Worm (Caenorhabditis elegans) whole organism, L3 larva: ENCODE results near the gene clec-228.
A peak's percentile ranks its signal among the peaks of the same experiment; 100 is the strongest.

Experiments
- R02D3.7 ChIP-seq: fragments of 150-350 bp; optimal IDR thresholded peaks from 2 replicates; lab custom pipeline; 2014; ENCODE audit warnings: missing biosample characterization, missing genetic modification characterization
- ZK546.5 ChIP-seq: sonication (generic microtip); optimal IDR thresholded peaks from 2 replicates; lab custom pipeline; 2017; ENCODE audit warnings: missing biosample characterization, missing genetic modification characterization
- aly-2 ChIP-seq: fragments of 150-350 bp; optimal IDR thresholded peaks from 2 replicates; lab custom pipeline; 2014; ENCODE audit warnings: missing biosample characterization, missing genetic modification characterization
- ceh-28 ChIP-seq: fragments of 150-350 bp; optimal IDR thresholded peaks from 2 replicates; lab custom pipeline; 2014; ENCODE audit warnings: missing biosample characterization, missing genetic modification reagents, missing genetic modification characterization
- ceh-82 ChIP-seq: fragments of 150-350 bp; optimal IDR thresholded peaks from 2 replicates; lab custom pipeline; 2014; ENCODE audit warnings: missing biosample characterization, missing genetic modification characterization
- ceh-9 ChIP-seq: sonication (generic microtip); optimal IDR thresholded peaks from 2 replicates; lab custom pipeline; 2018; ENCODE audit warnings: missing biosample characterization, missing genetic modification characterization
- daf-12 ChIP-seq: fragments of 150-350 bp; optimal IDR thresholded peaks from 2 replicates; lab custom pipeline; 2014; ENCODE audit warnings: missing biosample characterization, missing genetic modification reagents, missing genetic modification characterization
- egl-27 ChIP-seq: sonication (generic microtip); optimal IDR thresholded peaks from 4 replicates; lab custom pipeline; 2017; ENCODE audit warnings: missing biosample characterization, missing genetic modification reagents, missing genetic modification characterization
- elt-1 ChIP-seq: fragments of 150-350 bp; optimal IDR thresholded peaks from 2 replicates; lab custom pipeline; 2014; ENCODE audit warnings: missing biosample characterization, missing genetic modification characterization
- elt-2 ChIP-seq: sonication (generic microtip); optimal IDR thresholded peaks from 2 replicates; lab custom pipeline; 2016; ENCODE audit warnings: missing genetic modification reagents, mild to moderate bottlenecking, missing genetic modification characterization, missing compliant biosample characterization
- elt-3 ChIP-seq, 3 experiments: fragments of 150-350 bp in 1 of 3; sonication (generic microtip) in 2 of 3; optimal IDR thresholded peaks; 2 replicates in 2 of 3; 4 replicates in 1 of 3; lab custom pipeline; 2014 to 2017; ENCODE audit warnings: missing biosample characterization in 3 of 3, missing genetic modification characterization in 3 of 3
- eor-1 ChIP-seq, 2 experiments: fragments of 150-350 bp; optimal IDR thresholded peaks; 2 replicates each; lab custom pipeline; 2014 to 2018; ENCODE audit warnings: missing biosample characterization in 2 of 2, missing genetic modification characterization in 2 of 2
- fkh-10 ChIP-seq: sonication (generic microtip); optimal IDR thresholded peaks from 2 replicates; lab custom pipeline; 2017; ENCODE audit warnings: missing biosample characterization, missing genetic modification reagents, missing genetic modification characterization
- fos-1 ChIP-seq: fragments of 150-350 bp; optimal IDR thresholded peaks from 2 replicates; lab custom pipeline; 2014; ENCODE audit warnings: missing biosample characterization, missing genetic modification characterization
- hmg-11 ChIP-seq: sonication (generic microtip); optimal IDR thresholded peaks from 2 replicates; lab custom pipeline; 2016; ENCODE audit warnings: missing genetic modification characterization, missing compliant biosample characterization
- jun-1 ChIP-seq: fragments of 150-350 bp; optimal IDR thresholded peaks from 2 replicates; lab custom pipeline; 2014; ENCODE audit warnings: missing biosample characterization, missing genetic modification reagents, missing genetic modification characterization
- lin-39 ChIP-seq: fragments of 150-350 bp; optimal IDR thresholded peaks from 2 replicates; lab custom pipeline; 2018; ENCODE audit warnings: missing biosample characterization, missing genetic modification reagents, missing genetic modification characterization
- mml-1 ChIP-seq: fragments of 150-350 bp; sonication (generic microtip); optimal IDR thresholded peaks from 3 replicates; lab custom pipeline; 2014; ENCODE audit warnings: missing biosample characterization, missing genetic modification characterization
- nhr-11 ChIP-seq: fragments of 150-350 bp; optimal IDR thresholded peaks from 2 replicates; lab custom pipeline; 2014; ENCODE audit warnings: missing biosample characterization, missing genetic modification characterization
- nhr-76 ChIP-seq: fragments of 150-350 bp; sonication (generic microtip); optimal IDR thresholded peaks from 5 replicates; lab custom pipeline; 2014; ENCODE audit warnings: missing biosample characterization, missing genetic modification characterization
- nhr-77 ChIP-seq: fragments of 150-350 bp; optimal IDR thresholded peaks from 2 replicates; lab custom pipeline; 2014; ENCODE audit warnings: missing biosample characterization, missing genetic modification characterization
- pha-4 ChIP-seq: fragments of 150-350 bp; optimal IDR thresholded peaks from 2 replicates; lab custom pipeline; 2014; ENCODE audit warnings: missing biosample characterization, missing genetic modification reagents, missing genetic modification characterization
- pqm-1 ChIP-seq: fragments of 150-350 bp; optimal IDR thresholded peaks from 2 replicates; lab custom pipeline; 2017; ENCODE audit warnings: missing biosample characterization, missing genetic modification characterization, inconsistent platforms
- sea-2 ChIP-seq: fragments of 150-350 bp; sonication (generic microtip); optimal IDR thresholded peaks from 4 replicates; lab custom pipeline; 2014; ENCODE audit warnings: missing biosample characterization, missing genetic modification reagents, missing genetic modification characterization
- skn-1 ChIP-seq: fragments of 150-350 bp; optimal IDR thresholded peaks from 2 replicates; lab custom pipeline; 2014; ENCODE audit warnings: missing biosample characterization, missing genetic modification characterization
- snpc-4 ChIP-seq: fragments of 150-350 bp; optimal IDR thresholded peaks from 2 replicates; lab custom pipeline; 2014; ENCODE audit warnings: missing biosample characterization, missing genetic modification characterization
- unc-39 ChIP-seq: sonication (generic microtip); optimal IDR thresholded peaks from 4 replicates; lab custom pipeline; 2017; ENCODE audit warnings: missing biosample characterization, missing genetic modification characterization
- unc-62 ChIP-seq: fragments of 150-350 bp; sonication (generic microtip); optimal IDR thresholded peaks from 4 replicates; lab custom pipeline; 2014; ENCODE audit warnings: missing biosample characterization, missing genetic modification reagents, missing genetic modification characterization
- ztf-11 ChIP-seq: fragments of 150-350 bp; optimal IDR thresholded peaks from 2 replicates; lab custom pipeline; 2014; ENCODE audit warnings: missing biosample characterization, missing genetic modification characterization

clec-228 gene

ce11 chrV:15341404-15341803, 2.1 kb upstream of the clec-228 start, which contains the start of gene clec-229:
TSS of gene clec-229 (minus strand) at chrV:15341504.
- TF ChIP-seq elt-1 (no peak), aly-2 (tag; lab: Kevin White, UChicago) (no peak), unc-62 (GFP tag; lab: Kevin White, UChicago) (no peak), elt-3 (tag; optimal IDR thresholded peaks at IDR 0.05; lab: Kevin White, UChicago) (no peak), daf-12 (no peak), skn-1 (tag; lab: Kevin White, UChicago) (no peak), nhr-76 (tag; lab: Kevin White, UChicago) (no peak), fkh-10 (no peak), ceh-28 (tag; lab: Kevin White, UChicago) (no peak), mml-1 (tag; lab: Kevin White, UChicago) (no peak), eor-1 (tag; optimal IDR thresholded peaks at IDR 0.05; lab: Kevin White, UChicago) (no peak), elt-2 (tag; lab: Kevin White, UChicago) (no peak), egl-27 (tag; lab: Kevin White, UChicago) (no peak), nhr-11 (tag; lab: Kevin White, UChicago) (no peak)
- TF ChIP-seq, all 47 proteins: peak for 0

- TF ChIP-seq ceh-9 (tag; lab: Kevin White, UChicago) (no peak), egl-27 (tag; lab: Kevin White, UChicago) (no peak)
Measured at ce11 chrV:15337405-15337804, 1.9 kb downstream of the clec-228 start, which contains the start of gene wrt-7. TSS of gene wrt-7 (minus strand) at chrV:15337505.

- TF ChIP-seq lin-39 = no peak
- no peak for TF ChIP-seq unc-39 (tag; lab: Kevin White, UChicago)
- no peak for TF ChIP-seq nhr-11 (tag; lab: Kevin White, UChicago)
- no peak for TF ChIP-seq R02D3.7
- no peak for TF ChIP-seq ZK546.5 (tag; lab: Kevin White, UChicago)
- no peak for TF ChIP-seq ceh-82 (tag; lab: Kevin White, UChicago)
- no peak for TF ChIP-seq nhr-76 (tag; lab: Kevin White, UChicago)
Measured at ce11 chrV:15332851-15333250, 6.4 kb downstream of the clec-228 start, which contains the start of gene srw-113. TSS of gene srw-113 (plus strand) at chrV:15333151.

- no peak for TF ChIP-seq sea-2 (GFP tag; lab: Kevin White, UChicago)
Measured at ce11 chrV:15330314-15330713, 8.9 kb downstream of the clec-228 start, which contains the start of gene srh-295. TSS of gene srh-295 (plus strand) at chrV:15330614.

- peak; percentile 75 for TF ChIP-seq elt-2 (tag; lab: Kevin White, UChicago)
- TF ChIP-seq nhr-11 (tag; lab: Kevin White, UChicago) = no peak
- peak; percentile 30 for TF ChIP-seq jun-1 (tag; lab: Kevin White, UChicago)
Measured at ce11 chrV:15327745-15328447, 11.4 kb downstream of the clec-228 start, which contains the start of gene ZK1037.6. TSS of gene ZK1037.6 (minus strand) at chrV:15327795.

- TF ChIP-seq eor-1 (tag; optimal IDR thresholded peaks at IDR 0.05; lab: Kevin White, UChicago) = no peak
- peak; percentile 85 for TF ChIP-seq elt-2 (tag; lab: Kevin White, UChicago)
- peak; percentile 63 for TF ChIP-seq pqm-1 (tag; lab: Kevin White, UChicago)
Measured at ce11 chrV:15323417-15323816, 15.8 kb downstream of the clec-228 start.

ce11 chrV:15322653-15323052, 16.6 kb downstream of the clec-228 start, which contains the start of gene nhr-247:
TSS of gene nhr-247 (plus strand) at chrV:15322982.
- TF ChIP-seq elt-2 (tag; lab: Kevin White, UChicago) (peak; percentile 59), pqm-1 (tag; lab: Kevin White, UChicago) (peak; percentile 9)

ce11 chrV:15318638-15319037, 20.6 kb downstream of the clec-228 start, which contains the start of gene nhr-291:
TSS of gene nhr-291 (plus strand) at chrV:15318961.
- TF ChIP-seq snpc-4 = no peak
- TF ChIP-seq fkh-10 = no peak
- TF ChIP-seq unc-39 (tag; lab: Kevin White, UChicago) = no peak
- no peak for TF ChIP-seq ceh-82 (tag; lab: Kevin White, UChicago)
- peak; percentile 57 for TF ChIP-seq fos-1
- TF ChIP-seq pha-4 (tag; lab: Kevin White, UChicago) = peak; percentile 83
- no peak for TF ChIP-seq nhr-77 (tag; lab: Kevin White, UChicago)
- peak; percentile 99 for TF ChIP-seq elt-2 (tag; lab: Kevin White, UChicago)
- TF ChIP-seq pqm-1 (tag; lab: Kevin White, UChicago) = peak; percentile 99
- TF ChIP-seq skn-1 (tag; lab: Kevin White, UChicago) = peak; percentile 62
- no peak for TF ChIP-seq ztf-11 (tag; lab: Kevin White, UChicago)
- TF ChIP-seq hmg-11 = no peak
- TF ChIP-seq jun-1 (tag; lab: Kevin White, UChicago) = peak; percentile 93
